Worm (Caenorhabditis elegans) whole organism, L4/young adult: ENCODE data around the gene C28F5.1.

Source experiments
- W03F9.2 ChIP-seq: fragments of 150-350 bp; optimal IDR thresholded peaks from 2 replicates; lab custom pipeline; 2014; ENCODE audit warnings: missing biosample characterization, missing genetic modification characterization
- dao-5 ChIP-seq: sonication (generic microtip); optimal IDR thresholded peaks from 2 replicates; lab custom pipeline; 2016; ENCODE audit warnings: missing genotype, missing genetic modification characterization, moderate library complexity, missing compliant biosample characterization
- him-1 ChIP-seq: sonication (generic microtip); optimal IDR thresholded peaks from 2 replicates; lab custom pipeline; 2016; ENCODE audit warnings: missing genotype, missing genetic modification reagents, missing genetic modification characterization, missing compliant biosample characterization

DNA sequence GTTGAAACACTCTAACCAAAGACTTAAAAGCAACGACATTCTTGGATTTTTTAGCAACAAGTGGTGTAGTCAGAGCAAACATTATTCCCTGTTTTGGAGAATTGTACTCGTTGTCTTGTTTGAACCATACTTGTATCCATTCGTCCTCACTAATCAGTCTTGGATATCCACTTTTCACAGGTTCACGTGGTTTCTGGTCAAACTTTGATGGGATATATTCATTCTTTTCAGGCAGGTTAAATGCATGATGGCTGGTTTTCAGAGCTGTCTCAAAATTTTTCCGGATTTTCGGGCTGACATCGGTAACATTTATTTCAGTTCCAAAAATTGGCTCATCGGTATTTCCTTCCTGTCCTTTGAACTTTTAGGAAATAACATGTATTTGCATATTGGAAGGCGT is 16.3 kb downstream of the C28F5.1 start:
- no peak for TF ChIP-seq him-1
- no peak for TF ChIP-seq dao-5 (tag; lab: Kevin White, UChicago)
- TF ChIP-seq W03F9.2 (tag; lab: Kevin White, UChicago) = no peak
